Worm (Caenorhabditis elegans) whole organism, late embryonic: ENCODE results near the gene srw-31.

ENCODE experiments used
- C08G9.2 ChIP-seq: sonication (generic microtip); optimal IDR thresholded peaks from 2 replicates; lab custom pipeline; 2016; ENCODE audit warnings: mild to moderate bottlenecking, missing genetic modification characterization, moderate library complexity, missing compliant biosample characterization
- C38D4.7 ChIP-seq: fragments of 200-800 bp; sonication (Bioruptor generic); optimal IDR thresholded peaks from 2 replicates; lab custom pipeline; 2018; ENCODE audit warnings: mild to moderate bottlenecking, missing genetic modification characterization, moderate library complexity, missing compliant biosample characterization
- ahr-1 ChIP-seq: sonication (generic microtip); optimal IDR thresholded peaks from 2 replicates; lab custom pipeline; 2016; ENCODE audit warnings: missing genetic modification characterization, missing compliant biosample characterization
- ceh-14 ChIP-seq: sonication (generic microtip); optimal IDR thresholded peaks from 2 replicates; lab custom pipeline; 2016; ENCODE audit warnings: missing genotype, missing genetic modification characterization, missing compliant biosample characterization
- ceh-18 ChIP-seq: sonication (generic microtip); optimal IDR thresholded peaks from 2 replicates; lab custom pipeline; 2016; ENCODE audit warnings: missing genetic modification characterization, missing compliant biosample characterization
- ceh-22 ChIP-seq: sonication (generic microtip); optimal IDR thresholded peaks from 2 replicates; lab custom pipeline; 2017; ENCODE audit warnings: missing biosample characterization, missing genetic modification characterization
- ceh-24 ChIP-seq: sonication (generic microtip); optimal IDR thresholded peaks from 2 replicates; lab custom pipeline; 2016; ENCODE audit warnings: mild to moderate bottlenecking, missing genetic modification characterization, missing compliant biosample characterization
- ceh-34 ChIP-seq: sonication (generic microtip); optimal IDR thresholded peaks from 2 replicates; lab custom pipeline; 2016; ENCODE audit warnings: mild to moderate bottlenecking, missing genetic modification characterization, missing compliant biosample characterization
- ceh-45 ChIP-seq: fragments of 200-800 bp; sonication (Bioruptor generic); IDR thresholded peaks from 2 replicates; pipeline ENCODE4 v1.3.6; 2022; ENCODE audit warnings: missing genetic modification reagents, missing genetic modification characterization, missing compliant biosample characterization
- elt-2 ChIP-seq: sonication (generic microtip); optimal IDR thresholded peaks from 2 replicates; lab custom pipeline; 2016; ENCODE audit warnings: missing genetic modification reagents, missing genetic modification characterization, missing compliant biosample characterization
- ets-4 ChIP-seq: sonication (generic microtip); optimal IDR thresholded peaks from 2 replicates; lab custom pipeline; 2016; ENCODE audit warnings: missing genetic modification characterization, missing compliant biosample characterization
- eyg-1 ChIP-seq: sonication (generic microtip); optimal IDR thresholded peaks from 2 replicates; lab custom pipeline; 2016; ENCODE audit warnings: missing genotype, missing genetic modification characterization, missing compliant biosample characterization
- fax-1 ChIP-seq: sonication (generic microtip); optimal IDR thresholded peaks from 2 replicates; lab custom pipeline; 2016; ENCODE audit warnings: missing genotype, missing genetic modification characterization, missing compliant biosample characterization
- fkh-10 ChIP-seq: fragments of 150-350 bp; optimal IDR thresholded peaks from 2 replicates; lab custom pipeline; 2014; ENCODE audit warnings: missing biosample characterization, missing genetic modification reagents, missing genetic modification characterization
- fkh-6 ChIP-seq: sonication (generic microtip); optimal IDR thresholded peaks from 2 replicates; lab custom pipeline; 2016; ENCODE audit warnings: missing genetic modification characterization, missing compliant biosample characterization
- hlh-30 ChIP-seq: sonication (generic microtip); optimal IDR thresholded peaks from 2 replicates; lab custom pipeline; 2017; ENCODE audit warnings: antibody characterized with exemption, missing genetic modification characterization, missing compliant biosample characterization; ENCODE audit not compliant: insufficient read depth
- hlh-8 ChIP-seq: sonication (generic microtip); optimal IDR thresholded peaks from 2 replicates; lab custom pipeline; 2016; ENCODE audit warnings: missing genotype, missing genetic modification characterization, missing compliant biosample characterization
- lim-6 ChIP-seq: sonication (generic microtip); optimal IDR thresholded peaks from 2 replicates; lab custom pipeline; 2016; ENCODE audit warnings: missing genetic modification characterization, missing compliant biosample characterization
- mec-3 ChIP-seq: sonication (generic microtip); optimal IDR thresholded peaks from 2 replicates; lab custom pipeline; 2016; ENCODE audit warnings: borderline replicate concordance, missing genetic modification characterization, missing compliant biosample characterization
- nhr-11 ChIP-seq: fragments of 150-350 bp; optimal IDR thresholded peaks from 2 replicates; lab custom pipeline; 2014; ENCODE audit warnings: missing biosample characterization, missing genetic modification characterization
- nhr-232 ChIP-seq: sonication (generic microtip); optimal IDR thresholded peaks from 2 replicates; lab custom pipeline; 2016; ENCODE audit warnings: missing genetic modification characterization, missing compliant biosample characterization
- odd-2 ChIP-seq: sonication (generic microtip); optimal IDR thresholded peaks from 2 replicates; lab custom pipeline; 2017; ENCODE audit warnings: antibody characterized with exemption, mild to moderate bottlenecking, missing genetic modification characterization, missing compliant biosample characterization
- pag-3 ChIP-seq: sonication (generic microtip); optimal IDR thresholded peaks from 2 replicates; lab custom pipeline; 2016; ENCODE audit warnings: missing compliant biosample characterization, missing genetic modification characterization, borderline replicate concordance
- pqm-1 ChIP-seq: sonication (generic microtip); optimal IDR thresholded peaks from 2 replicates; lab custom pipeline; 2016; ENCODE audit warnings: missing genetic modification characterization, missing compliant biosample characterization
- ref-2 ChIP-seq: sonication (generic microtip); optimal IDR thresholded peaks from 2 replicates; lab custom pipeline; 2016; ENCODE audit warnings: missing genetic modification characterization, missing compliant biosample characterization
- rnt-1 ChIP-seq: sonication (generic microtip); optimal IDR thresholded peaks from 2 replicates; lab custom pipeline; 2016; ENCODE audit warnings: missing genetic modification characterization, missing compliant biosample characterization
- syd-9 ChIP-seq: sonication (generic microtip); optimal IDR thresholded peaks from 2 replicates; lab custom pipeline; 2016; ENCODE audit warnings: mild to moderate bottlenecking, missing genetic modification characterization, moderate library complexity, missing compliant biosample characterization
- tbx-7 ChIP-seq: sonication (generic microtip); optimal IDR thresholded peaks from 2 replicates; lab custom pipeline; 2016; ENCODE audit warnings: missing genotype, missing genetic modification characterization, missing compliant biosample characterization
- ttx-3 ChIP-seq: sonication (generic microtip); optimal IDR thresholded peaks from 2 replicates; lab custom pipeline; 2016; ENCODE audit warnings: missing genetic modification reagents, missing genetic modification characterization, missing compliant biosample characterization
- unc-42 ChIP-seq: sonication (generic microtip); optimal IDR thresholded peaks from 2 replicates; lab custom pipeline; 2016; ENCODE audit warnings: missing genotype, missing genetic modification characterization, missing compliant biosample characterization
- zip-5 ChIP-seq: sonication (generic microtip); optimal IDR thresholded peaks from 2 replicates; lab custom pipeline; 2016; ENCODE audit warnings: missing genetic modification characterization, missing compliant biosample characterization

srw-31 gene

DNA sequence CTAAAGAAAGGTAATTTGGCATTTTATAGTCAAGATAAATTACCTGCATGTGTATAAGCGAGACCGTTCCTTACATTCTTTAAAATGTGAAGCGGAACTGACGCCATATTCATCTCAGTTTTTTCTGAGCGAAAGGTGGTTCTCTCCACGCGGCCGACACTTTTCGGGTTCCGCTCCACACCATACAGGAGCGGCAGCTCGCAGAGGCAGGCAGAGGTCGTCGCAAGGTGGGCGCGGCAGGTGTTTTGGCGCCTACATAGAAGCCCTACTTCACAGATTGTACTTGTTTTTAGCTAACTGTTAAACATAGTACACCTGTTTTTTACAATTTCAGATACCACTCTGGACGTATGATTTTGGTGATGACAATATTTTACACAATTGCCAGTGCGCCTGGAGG is 38.5 kb upstream of the srw-31 start:
- no peak for TF ChIP-seq fkh-6

DNA sequence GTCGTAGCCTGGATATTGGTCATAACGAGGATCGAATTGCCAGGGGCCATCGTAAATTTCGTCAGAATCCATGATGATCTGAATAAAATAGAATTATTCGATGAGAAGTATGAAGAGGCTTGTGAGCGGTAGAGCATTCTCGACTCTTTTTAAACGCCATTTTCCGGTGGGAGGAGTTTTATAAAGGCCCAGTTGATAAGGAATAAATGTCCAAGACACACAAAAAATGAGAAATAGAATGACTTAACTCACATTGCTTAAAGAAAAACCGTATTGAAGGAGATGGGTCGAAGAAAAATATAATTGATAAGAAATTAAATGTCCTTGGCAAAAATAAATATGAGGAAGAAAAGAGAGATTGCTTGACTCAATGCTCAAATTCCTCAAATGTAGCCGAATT is 37.2 kb upstream of the srw-31 start, which contains the start of gene F20E11.17:
F20E11.17 (minus strand) TSS at position 101 of the 400 bp plus-strand sequence.
- no peak for TF ChIP-seq nhr-232 (tag; lab: Kevin White, UChicago)
- no peak for TF ChIP-seq rnt-1 (tag; lab: Kevin White, UChicago)
- TF ChIP-seq fax-1 (tag; lab: Kevin White, UChicago): no peak
- TF ChIP-seq eyg-1: no peak
- TF ChIP-seq mec-3 (tag; lab: Kevin White, UChicago): no peak
- TF ChIP-seq tbx-7 (tag; lab: Kevin White, UChicago): no peak
- no peak for TF ChIP-seq lim-6 (tag; lab: Kevin White, UChicago)
- no peak for TF ChIP-seq syd-9
- TF ChIP-seq ceh-24 (tag; lab: Kevin White, UChicago): no peak
- no peak for TF ChIP-seq ttx-3 (tag; lab: Kevin White, UChicago)
- no peak for TF ChIP-seq pqm-1 (tag; lab: Kevin White, UChicago)
- TF ChIP-seq C08G9.2: no peak
- no peak for TF ChIP-seq fkh-10 (GFP tag; lab: Kevin White, UChicago)
- TF ChIP-seq ceh-45 (GFP tag; lab: Robert Waterston, UW): no peak
- no peak for TF ChIP-seq pag-3
- TF ChIP-seq zip-5 (tag; lab: Kevin White, UChicago): no peak
- TF ChIP-seq unc-42 (tag; lab: Kevin White, UChicago): no peak
- no peak for TF ChIP-seq fkh-6

DNA sequence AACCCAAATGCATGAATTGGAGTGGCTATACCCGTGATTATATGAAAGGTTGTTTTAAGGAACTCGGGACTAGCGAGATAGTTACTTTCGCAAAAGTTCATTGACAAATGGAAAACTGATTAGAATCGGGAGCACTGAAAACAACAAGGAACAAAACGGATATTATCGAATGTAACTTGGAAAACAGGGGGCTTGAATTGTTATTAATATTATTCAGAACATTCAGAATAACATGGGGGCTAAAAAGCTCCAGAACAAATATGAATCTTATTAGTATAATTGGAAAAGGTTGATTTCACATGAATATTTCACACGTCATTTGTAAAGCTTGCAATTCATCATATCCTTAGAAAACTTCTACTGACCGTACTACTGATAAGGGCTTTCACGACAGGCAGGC is 34.8 kb upstream of the srw-31 start, which contains the start of gene srh-235:
srh-235 (minus strand) TSS at position 101 of the 400 bp plus-strand sequence.
- TF ChIP-seq nhr-11 (no peak), ceh-18 (tag; lab: Kevin White, UChicago) (no peak), odd-2 (no peak), ets-4 (tag; lab: Kevin White, UChicago) (no peak), hlh-30 (tag; lab: Kevin White, UChicago) (no peak), elt-2 (no peak), C38D4.7 (GFP tag; lab: Kevin White, UChicago) (no peak), hlh-8 (tag; lab: Kevin White, UChicago) (no peak), unc-42 (tag; lab: Kevin White, UChicago) (no peak), ceh-34 (tag; lab: Kevin White, UChicago) (no peak), fkh-10 (GFP tag; lab: Kevin White, UChicago) (no peak), ahr-1 (no peak), tbx-7 (tag; lab: Kevin White, UChicago) (no peak), ref-2 (no peak)
- TF ChIP-seq, all 69 proteins: peak for 0

DNA sequence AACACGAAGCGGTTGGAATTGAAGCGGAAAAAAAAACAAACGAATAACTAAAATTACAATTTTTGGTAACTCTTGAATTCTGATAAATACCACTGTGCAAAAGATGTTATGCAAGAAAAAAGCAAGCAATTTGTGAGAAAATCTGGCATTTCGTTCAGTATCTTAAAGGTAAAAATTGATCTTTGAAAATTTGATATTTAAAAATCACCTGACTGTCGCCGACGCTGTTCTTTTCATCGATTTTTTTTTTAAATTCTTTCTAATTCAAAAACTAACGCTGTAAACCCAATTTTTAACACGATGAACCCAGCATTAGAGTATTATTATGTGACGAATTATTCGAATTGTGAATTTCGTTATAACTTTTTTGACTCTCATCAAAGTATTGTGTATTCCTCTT is 32.7 kb upstream of the srw-31 start, which contains the start of gene srh-123:
srh-123 (plus strand) TSS at position 301 of the 400 bp plus-strand sequence.
- TF ChIP-seq odd-2: no peak

DNA sequence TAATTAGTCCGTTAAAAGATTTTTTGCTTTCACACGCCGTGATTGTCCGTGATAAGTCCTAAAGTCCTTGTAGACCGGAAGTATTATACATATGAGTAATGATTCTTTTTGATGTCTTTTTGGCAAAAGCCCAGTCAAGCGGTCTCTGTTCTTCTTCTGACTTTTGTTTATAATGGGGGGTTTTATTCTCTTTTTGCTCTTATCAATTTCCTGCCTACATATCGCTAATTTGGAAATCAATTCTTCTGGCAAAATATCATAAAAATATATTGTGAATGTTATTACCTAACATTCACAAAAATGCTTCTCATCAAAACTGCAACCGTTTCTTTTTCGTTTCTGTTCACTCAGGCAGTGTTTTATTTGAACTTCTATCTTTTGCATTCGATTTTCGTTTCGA is 29.9 kb upstream of the srw-31 start, which contains the start of gene srbc-61:
srbc-61 (plus strand) TSS at position 301 of the 400 bp plus-strand sequence.
- TF ChIP-seq ceh-24 (tag; lab: Kevin White, UChicago) (no peak), C08G9.2 (no peak), unc-42 (tag; lab: Kevin White, UChicago) (no peak), ceh-22 (tag; lab: Kevin White, UChicago) (no peak)
- TF ChIP-seq, all 69 proteins: peak for 0

DNA sequence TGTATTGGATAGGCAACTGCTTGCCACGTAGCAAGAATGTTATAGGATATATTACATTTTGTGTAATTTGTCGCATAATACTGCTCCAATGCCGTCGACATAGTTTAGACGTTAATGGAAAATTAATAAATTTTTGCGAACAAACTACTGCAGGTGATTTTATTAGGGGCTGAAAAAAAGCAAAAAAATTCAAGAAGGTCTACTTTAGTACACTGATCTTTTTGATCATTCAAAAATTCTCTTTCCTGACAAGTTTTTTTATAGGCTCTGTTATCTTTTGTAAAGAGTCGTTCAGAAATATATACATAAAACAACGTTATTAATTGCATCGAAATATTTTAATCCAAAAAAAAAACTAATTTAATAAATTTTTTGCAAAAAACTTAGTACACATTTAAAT is 21.3 kb upstream of the srw-31 start, which contains the start of gene srh-111:
srh-111 (minus strand) TSS at position 101 of the 400 bp plus-strand sequence.
- TF ChIP-seq ahr-1: no peak
- no peak for TF ChIP-seq elt-2
- TF ChIP-seq ref-2: no peak
- TF ChIP-seq ceh-14 (tag; lab: Kevin White, UChicago): no peak
